Fruit fly (Drosophila melanogaster) whole organism, wandering third instar larva: ENCODE results near the gene Lrch.

Experiments used
- Abd-B ChIP-seq: fragments of >200 bp; optimal IDR thresholded peaks from 2 replicates; lab custom pipeline; 2017; ENCODE audit warnings: missing biosample characterization, missing genetic modification characterization
- Dfd ChIP-seq: fragments of >200 bp; optimal IDR thresholded peaks from 2 replicates; lab custom pipeline; 2017; ENCODE audit warnings: missing biosample characterization, missing genetic modification characterization
- Dif ChIP-seq: fragments of 200-275, 200-300 bp; sonication (Bioruptor generic); optimal IDR thresholded peaks from 2 replicates; lab custom pipeline; 2018; ENCODE audit warnings: missing biosample characterization, missing genetic modification characterization; ENCODE audit not compliant: partially characterized antibody
- Hr78 ChIP-seq: fragments of >200 bp; optimal IDR thresholded peaks from 2 replicates; lab custom pipeline; 2017; ENCODE audit warnings: missing biosample characterization, missing genetic modification characterization
- Mio ChIP-seq: sonication (Bioruptor generic); optimal IDR thresholded peaks from 2 replicates; lab custom pipeline; 2016; ENCODE audit warnings: missing biosample characterization, missing genetic modification characterization
- Myc ChIP-seq: fragments of >200 bp; optimal IDR thresholded peaks from 2 replicates; lab custom pipeline; 2017
- Sp1 ChIP-seq: fragments of 200-800 bp; sonication (Bioruptor generic); optimal IDR thresholded peaks from 3 replicates; lab custom pipeline; 2019; ENCODE audit warnings: missing biosample characterization, mild to moderate bottlenecking, missing genetic modification characterization, moderate library complexity
- br ChIP-seq: fragments of 200-800 bp; sonication (Bioruptor generic); optimal IDR thresholded peaks from 2 replicates; lab custom pipeline; 2016; ENCODE audit warnings: missing biosample characterization, missing genetic modification characterization
- dsf ChIP-seq: sonication (Bioruptor generic); optimal IDR thresholded peaks from 2 replicates; lab custom pipeline; 2016; ENCODE audit warnings: missing biosample characterization, missing genetic modification characterization, borderline replicate concordance
- lola ChIP-seq: fragments of >200 bp; optimal IDR thresholded peaks from 2 replicates; lab custom pipeline; 2017; ENCODE audit warnings: missing biosample characterization, missing genetic modification characterization
- pan ChIP-seq: fragments of >200 bp; optimal IDR thresholded peaks from 2 replicates; lab custom pipeline; 2017
- psq ChIP-seq: fragments of 200-800 bp; sonication (Bioruptor generic); optimal IDR thresholded peaks from 3 replicates; lab custom pipeline; 2017; ENCODE audit warnings: missing biosample characterization, mild to moderate bottlenecking, missing genetic modification characterization, moderate library complexity

DNA sequence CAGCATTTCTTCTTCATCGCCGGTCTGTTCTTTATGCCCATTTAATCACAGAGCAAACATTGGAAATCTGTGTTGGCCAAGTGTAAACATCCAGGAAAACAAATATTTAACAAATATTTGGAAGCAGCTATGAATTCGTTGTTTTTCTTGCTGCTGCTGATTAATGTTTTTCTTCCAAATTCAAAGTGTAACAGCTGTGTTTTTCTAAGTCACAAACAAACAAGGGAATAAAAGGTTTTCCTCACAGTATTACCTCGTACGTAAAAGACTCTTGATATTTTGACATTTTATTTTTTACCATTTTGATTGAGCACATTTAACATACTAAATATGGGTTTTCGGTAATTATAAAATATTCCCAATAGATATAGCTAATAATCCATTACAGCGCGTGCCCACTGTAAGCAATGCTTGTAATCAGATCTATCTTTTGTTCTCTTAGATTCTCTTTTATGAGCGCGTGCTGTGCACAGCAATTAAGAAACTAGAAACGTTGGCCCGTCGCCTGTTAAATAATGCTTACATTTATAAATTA lies 5.1 kb downstream of the Lrch start:
- no peak for TF ChIP-seq Myc (lab: Kevin White, UChicago)
- TF ChIP-seq br (GFP tag; lab: Kevin White, UChicago): peak; percentile 64
- peak; percentile 57 for TF ChIP-seq Sp1 (GFP tag; lab: Kevin White, UChicago)
- no peak for TF ChIP-seq Mio (GFP tag; lab: Kevin White, UChicago)
- TF ChIP-seq dsf: no peak
- TF ChIP-seq lola (GFP tag; lab: Kevin White, UChicago): no peak
- TF ChIP-seq Dfd (GFP tag; lab: Kevin White, UChicago): no peak
- TF ChIP-seq psq: peak; percentile 60
- TF ChIP-seq Dif (GFP tag; lab: Kevin White, UChicago): no peak
- TF ChIP-seq pan (lab: Kevin White, UChicago): no peak
- no peak for TF ChIP-seq Hr78 (GFP tag; lab: Kevin White, UChicago)
- TF ChIP-seq Abd-B (GFP tag; lab: Kevin White, UChicago): no peak
